Fruit fly (Drosophila melanogaster) Kc167 (cell line): ENCODE results near the gene CG43084.

Experiments
- Myc ChIP-seq: fragments of >200 bp; optimal IDR thresholded peaks from 2 replicates; lab custom pipeline; 2017; ENCODE audit warnings: missing external identifiers
- Sin3A ChIP-seq: fragments of >200 bp; optimal IDR thresholded peaks from 2 replicates; lab custom pipeline; 2018; ENCODE audit warnings: missing external identifiers
- h ChIP-seq: fragments of >200 bp; optimal IDR thresholded peaks from 3 replicates; lab custom pipeline; 2018; ENCODE audit warnings: missing external identifiers
- psq ChIP-seq: fragments of >200 bp; optimal IDR thresholded peaks from 2 replicates; lab custom pipeline; 2017; ENCODE audit warnings: missing external identifiers
- ttk ChIP-seq: sonication (Bioruptor generic); optimal IDR thresholded peaks from 2 replicates; lab custom pipeline; 2017; ENCODE audit warnings: missing external identifiers

DNA sequence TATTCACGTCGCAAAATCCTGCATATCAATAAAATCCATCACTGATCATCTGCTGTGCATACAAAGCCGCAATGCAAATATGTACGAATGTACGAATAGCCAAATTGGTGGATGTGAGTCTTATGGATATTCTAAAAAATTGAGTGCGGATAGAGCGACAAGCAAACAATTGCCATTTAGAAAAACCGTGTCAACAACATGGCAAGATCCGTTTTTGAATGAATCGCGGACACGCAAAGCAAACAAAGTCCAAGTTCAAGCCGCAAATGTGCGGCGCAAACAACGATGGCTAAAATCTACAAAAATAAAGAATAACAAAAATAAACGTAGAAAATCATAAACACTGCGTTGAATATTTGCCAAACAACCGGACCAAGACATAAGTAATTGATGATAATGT, 38.9 kb downstream of the CG43084 start:
- TF ChIP-seq psq = no peak
- no peak for TF ChIP-seq Myc (lab: Kevin White, UChicago)
- TF ChIP-seq ttk = no peak
- no peak for TF ChIP-seq Sin3A (lab: Kevin White, UChicago)
- no peak for TF ChIP-seq h
